Fruit fly (Drosophila melanogaster): ENCODE results near the gene CG17294.

Gene CG17294

dm6 chr2L:8382646-8383045 lies 5.8 kb downstream of the CG17294 start, which contains the start of the genes CG13392 and Rcd4 (continued):
- peak; percentile 28 for TF ChIP-seq CG18476 (GFP tag; optimal IDR thresholded peaks at IDR 0.05)
- no peak for TF ChIP-seq ase (GFP tag; IDR thresholded peaks at IDR 0.05)
- no peak for TF ChIP-seq pita (GFP tag; optimal IDR thresholded peaks at IDR 0.05)
- TF ChIP-seq lbe (GFP tag; optimal IDR thresholded peaks at IDR 0.05): peak; percentile 84
- peak; percentile 70 for TF ChIP-seq CG18764 (GFP tag; optimal IDR thresholded peaks at IDR 0.05)
- TF ChIP-seq BtbVII (GFP tag; optimal IDR thresholded peaks at IDR 0.05): no peak
- peak; percentile 52 for TF ChIP-seq nom (GFP tag; optimal IDR thresholded peaks at IDR 0.05)
- TF ChIP-seq ab (GFP tag; optimal IDR thresholded peaks at IDR 0.05): no peak
- peak; percentile 61 for TF ChIP-seq CG10543 (GFP tag; optimal IDR thresholded peaks at IDR 0.05)
- peak; percentile 10 for TF ChIP-seq eyg (GFP tag; optimal IDR thresholded peaks at IDR 0.05)
- TF ChIP-seq zfh2 (GFP tag; optimal IDR thresholded peaks at IDR 0.05): peak; percentile 82
- peak; percentile 38 for TF ChIP-seq Ada2b (GFP tag; IDR thresholded peaks at IDR 0.05)
- TF ChIP-seq Sox100B (GFP tag; optimal IDR thresholded peaks at IDR 0.05): no peak
- peak; percentile 45 for TF ChIP-seq CG9876 (GFP tag; optimal IDR thresholded peaks at IDR 0.05)
- TF ChIP-seq CG34422 (GFP tag; IDR thresholded peaks at IDR 0.05): peak; percentile 91
- TF ChIP-seq CG30431 (GFP tag; optimal IDR thresholded peaks at IDR 0.05): no peak
- TF ChIP-seq CG11398 (GFP tag; optimal IDR thresholded peaks at IDR 0.05): peak; percentile 65
- no peak for TF ChIP-seq Mes4 (GFP tag; optimal IDR thresholded peaks at IDR 0.05)
- peak; percentile 55 for TF ChIP-seq emc (GFP tag; optimal IDR thresholded peaks at IDR 0.05)
- TF ChIP-seq CG31365 (tag; optimal IDR thresholded peaks at IDR 0.05): no peak
- TF ChIP-seq disco-r (GFP tag; optimal IDR thresholded peaks at IDR 0.05): peak; percentile 12
- peak; percentile 75; the same call in 2 of the 3 replicates for TF ChIP-seq zfh1 (GFP tag; IDR thresholded peaks at IDR 0.05)
- TF ChIP-seq CG30403 (GFP tag; optimal IDR thresholded peaks at IDR 0.05): peak; percentile 71
- TF ChIP-seq Usf (GFP tag; optimal IDR thresholded peaks at IDR 0.05): no peak
- peak; percentile 44; the same call in 2 of the 3 replicates for TF ChIP-seq CG14860 (GFP tag; IDR thresholded peaks at IDR 0.05; ENCODE audit: partially characterized antibody)
- peak; percentile 76 for TF ChIP-seq bab2 (GFP tag; optimal IDR thresholded peaks at IDR 0.05)
- peak; percentile 57 for TF ChIP-seq Dref (GFP tag; IDR thresholded peaks at IDR 0.05)
- TF ChIP-seq HHEX (GFP tag; optimal IDR thresholded peaks at IDR 0.05): peak; percentile 56
- 0 out of 3 replicates have a peak, but pooled peaks have one; percentile 34 for TF ChIP-seq Mrtf (GFP tag; IDR thresholded peaks at IDR 0.05)

- TF ChIP-seq toy (GFP tag; IDR thresholded peaks at IDR 0.05) (peak; percentile 81), CG6689 (GFP tag; IDR thresholded peaks at IDR 0.05) (peak; percentile 94), CG7556 (GFP tag; optimal IDR thresholded peaks at IDR 0.05) (peak; percentile 94), D19B (GFP tag; optimal IDR thresholded peaks at IDR 0.05) (peak; percentile 82), ERR (GFP tag; optimal IDR thresholded peaks at IDR 0.05) (peak; percentile 13), zen (tag; optimal IDR thresholded peaks at IDR 0.05) (peak; percentile 89), Lpt (GFP tag; optimal IDR thresholded peaks at IDR 0.05) (no peak), CG10543 (GFP tag; optimal IDR thresholded peaks at IDR 0.05) (peak; percentile 95), kah (GFP tag; optimal IDR thresholded peaks at IDR 0.05) (peak; percentile 79), wor (GFP tag; IDR thresholded peaks at IDR 0.05) (peak; percentile 62), CG8089 (GFP tag; optimal IDR thresholded peaks at IDR 0.05) (peak; percentile 51), Atf-2 (GFP tag; optimal IDR thresholded peaks at IDR 0.05) (peak; percentile 21), HLH54F (GFP tag; optimal IDR thresholded peaks at IDR 0.05) (peak; percentile 64), CG32772 (GFP tag; IDR thresholded peaks at IDR 0.05) (peak; percentile 93), trh (GFP tag; optimal IDR thresholded peaks at IDR 0.05) (peak; percentile 78), CG10654 (GFP tag; optimal IDR thresholded peaks at IDR 0.05) (peak; percentile 80), ssp (GFP tag; IDR thresholded peaks at IDR 0.05) (peak; percentile 86), CG13296 (GFP tag; optimal IDR thresholded peaks at IDR 0.05) (peak; percentile 96), fd96Cb (tag; optimal IDR thresholded peaks at IDR 0.05) (peak; percentile 90), slp2 (GFP tag; optimal IDR thresholded peaks at IDR 0.05) (no peak), ro (GFP tag; IDR thresholded peaks at IDR 0.05) (peak; percentile 72), CG1529 (GFP tag; optimal IDR thresholded peaks at IDR 0.05) (peak; percentile 81), CG9215 (GFP tag; IDR thresholded peaks at IDR 0.05) (peak; percentile 94), CG1832 (GFP tag; optimal IDR thresholded peaks at IDR 0.05) (no peak), Aef1 (GFP tag; IDR thresholded peaks at IDR 0.05) (peak; percentile 74)
These were observed 7.3 kb downstream of the CG17294 start, which contains the start of the genes Dad1 and CG13384 for dm6 chr2L:8384108-8384601. Gene Dad1 (minus strand): TSS chr2L:8384137. Gene CG13384 (plus strand): TSS chr2L:8384455.
